Fruit fly (Drosophila melanogaster) whole organism: ENCODE results near the gene lawc.

ENCODE experiments used
- CG8478 ChIP-seq: fragments of >200 bp; optimal IDR thresholded peaks from 2 replicates; lab custom pipeline; 2018; ENCODE audit warnings: inconsistent platforms
- pan ChIP-seq: fragments of >200 bp; optimal IDR thresholded peaks from 2 replicates; lab custom pipeline; 2017

DNA sequence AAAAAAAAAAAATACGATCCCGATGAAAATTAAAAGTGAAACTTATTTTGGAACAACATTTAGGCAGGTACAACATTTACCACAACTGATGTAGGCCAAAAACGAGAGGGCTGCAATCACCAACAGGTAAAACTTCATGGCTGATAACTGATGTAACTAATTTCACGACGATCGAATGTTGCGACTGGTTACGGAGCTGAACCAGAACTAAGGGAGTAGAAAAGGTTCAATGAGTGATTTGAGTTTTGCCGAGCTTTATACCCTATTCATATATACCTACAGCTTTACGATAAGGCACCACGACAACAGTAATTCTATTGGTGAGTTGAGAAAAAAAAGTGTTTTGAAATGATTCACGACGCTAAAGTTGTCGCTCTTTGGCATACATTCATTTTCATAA lies 49.2 kb upstream of the lawc start, which contains the start of gene CG15347:
- TF ChIP-seq pan (lab: Kevin White, UChicago) (no peak), CG8478 (no peak)
